Fruit fly (Drosophila melanogaster): Measurements from ENCODE around the gene ara.

The ara gene

DNA sequence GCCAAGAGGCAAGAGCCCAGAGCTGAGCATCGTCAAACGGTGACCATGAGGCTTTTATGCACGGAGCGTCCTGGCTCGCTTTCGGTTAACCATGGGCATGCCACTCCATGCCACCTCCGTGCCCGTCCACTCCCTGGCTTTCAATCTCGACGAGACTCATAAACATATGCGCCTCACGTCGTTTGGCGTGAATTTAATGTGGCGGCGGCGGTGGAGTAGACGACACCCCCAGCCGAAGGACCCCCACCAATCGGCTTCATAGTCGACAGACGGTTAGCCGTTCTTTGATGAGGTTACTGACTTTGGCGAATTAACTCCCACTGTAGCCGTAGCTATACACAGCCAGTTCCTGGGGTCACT is 59.1 kb downstream of the ara start:
- no peak for TF ChIP-seq noc (tag; optimal IDR thresholded peaks at IDR 0.05)

DNA sequence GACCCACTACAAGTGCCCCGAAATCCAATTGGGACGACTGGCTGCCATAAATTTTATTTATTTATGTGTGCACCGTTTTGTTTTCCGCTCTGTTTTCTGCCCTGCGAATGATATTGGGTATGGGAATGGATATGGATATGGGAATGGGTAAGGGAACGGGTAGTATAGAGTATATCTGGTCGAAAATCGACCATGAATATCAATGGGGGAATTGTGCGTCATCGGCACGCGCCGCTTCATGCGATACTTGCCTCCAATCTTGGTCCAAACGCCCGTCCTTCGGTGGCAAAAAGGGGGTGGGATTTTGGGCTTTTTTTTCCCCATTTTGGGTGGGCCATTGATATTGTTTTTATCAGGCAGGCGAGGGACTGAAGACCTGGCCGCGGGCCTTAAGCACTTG is 60.2 kb downstream of the ara start:
- TF ChIP-seq noc (tag; optimal IDR thresholded peaks at IDR 0.05), result no peak

DNA sequence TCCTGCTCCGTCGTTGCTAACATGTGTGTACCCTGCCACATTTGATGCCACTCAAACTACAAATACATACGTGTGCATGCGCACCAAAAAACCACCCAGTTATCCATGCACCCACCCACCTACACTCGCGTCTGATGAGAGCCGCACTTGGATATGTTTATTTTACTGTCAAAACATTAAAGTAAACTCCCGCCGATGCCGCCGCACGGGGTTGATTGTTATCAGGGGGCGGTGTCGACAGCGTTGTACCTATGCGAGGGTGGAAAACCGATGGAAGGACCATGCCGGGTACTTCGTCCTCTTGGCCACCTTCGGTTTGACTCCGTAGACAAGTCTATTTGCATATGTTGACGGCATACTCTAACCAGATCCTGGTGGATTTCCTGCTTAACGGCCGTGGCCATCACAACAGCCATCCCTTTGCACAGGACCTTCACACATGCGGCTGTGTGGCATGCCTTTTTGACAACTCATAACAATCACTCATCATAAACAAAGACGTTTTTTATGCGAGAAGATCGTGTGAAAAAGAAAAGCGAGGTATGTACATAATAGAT is 61.9 kb downstream of the ara start:
- no peak for TF ChIP-seq noc (tag; optimal IDR thresholded peaks at IDR 0.05)

- no peak for TF ChIP-seq noc (tag; optimal IDR thresholded peaks at IDR 0.05)
Measured at dm6 chr3L:12643820-12644744, 63.6 kb downstream of the ara start.
